Worm (Caenorhabditis elegans): ENCODE results near the gene T07G12.4.

ce11 chrIV:10542283-10542682 is 3.8 kb upstream of the T07G12.4 start:
- TF ChIP-seq nhr-11 (tag; optimal IDR thresholded peaks at IDR 0.05), result no peak
- no peak for TF ChIP-seq nhr-77 (tag; optimal IDR thresholded peaks at IDR 0.05)
- no peak for TF ChIP-seq ceh-82 (tag; optimal IDR thresholded peaks at IDR 0.05)
- no peak for TF ChIP-seq snpc-4 (tag; optimal IDR thresholded peaks at IDR 0.05)
- no peak for TF ChIP-seq lin-39 (tag; optimal IDR thresholded peaks at IDR 0.05)
- TF ChIP-seq sox-4 (tag; optimal IDR thresholded peaks at IDR 0.05), result no peak
- no peak for TF ChIP-seq nhr-76 (tag; optimal IDR thresholded peaks at IDR 0.05)

Measured in whole organism, L1 larva.